Fruit fly (Drosophila melanogaster) whole organism, embryonic: ENCODE measurements around the gene fru.

ENCODE experiments used
- ATbp ChIP-seq: fragments of 200-800 bp; sonication (Bioruptor generic); optimal IDR thresholded peaks from 2 replicates; lab custom pipeline; 2017; ENCODE audit warnings: missing biosample characterization, mild to moderate bottlenecking, missing genetic modification characterization, missing genetic modification reagents
- Adf1 ChIP-seq: fragments of 200-800 bp; sonication (Bioruptor generic); IDR thresholded peaks from 2 replicates; pipeline ENCODE4 v1.3.6; 2022; ENCODE audit warnings: missing biosample characterization, missing genetic modification characterization
- Asciz ChIP-seq: fragments of 200-800 bp; sonication (Bioruptor generic); optimal IDR thresholded peaks from 2 replicates; lab custom pipeline; 2017; ENCODE audit warnings: missing biosample characterization, mild to moderate bottlenecking, missing genetic modification characterization, missing genetic modification reagents
- CG10959 ChIP-seq: fragments of 200-800 bp; sonication (Bioruptor generic); IDR thresholded peaks from 2 replicates; pipeline ENCODE4 v1.3.6; 2022; ENCODE audit warnings: missing biosample characterization, missing genetic modification characterization
- CG11247 ChIP-seq: fragments of 200-800 bp; sonication (Bioruptor generic); IDR thresholded peaks from 2 replicates; pipeline ENCODE4 v1.3.6; 2022; ENCODE audit warnings: missing biosample characterization, missing genetic modification characterization
- CG11456 ChIP-seq: fragments of 200-800 bp; sonication (Bioruptor generic); IDR thresholded peaks from 3 replicates; pipeline ENCODE4 v1.3.6; 2022; ENCODE audit warnings: missing biosample characterization, missing genetic modification characterization
- CG11560 ChIP-seq: fragments of 200-800 bp; sonication (Bioruptor generic); IDR thresholded peaks from 3 replicates; pipeline ENCODE4 v1.3.6; 2022; ENCODE audit warnings: missing biosample characterization, missing genetic modification characterization
- CG12942 ChIP-seq: fragments of 200-800 bp; sonication (Bioruptor generic); optimal IDR thresholded peaks from 3 replicates; lab custom pipeline; 2016; ENCODE audit warnings: missing biosample characterization, missing genetic modification characterization
- CG13624 ChIP-seq: fragments of 200-800 bp; sonication (Bioruptor generic); optimal IDR thresholded peaks from 2 replicates; lab custom pipeline; 2016; ENCODE audit warnings: missing biosample characterization, missing genetic modification characterization
- CG13775 ChIP-seq: fragments of 200-800 bp; sonication (Bioruptor generic); optimal IDR thresholded peaks from 3 replicates; lab custom pipeline; 2017; ENCODE audit warnings: missing biosample characterization, mild to moderate bottlenecking, missing genetic modification characterization
- CG14667 ChIP-seq: fragments of 200-800 bp; sonication (Bioruptor generic); IDR thresholded peaks from 2 replicates; pipeline ENCODE4 v1.3.6; 2022; ENCODE audit warnings: missing biosample characterization, missing genetic modification characterization
- CG16779 ChIP-seq: fragments of 200-800 bp; sonication (Bioruptor generic); IDR thresholded peaks from 2 replicates; pipeline ENCODE4 v1.3.6; 2022; ENCODE audit warnings: missing biosample characterization, missing genetic modification characterization
- CG17612 ChIP-seq: fragments of 200-800 bp; sonication (Bioruptor generic); IDR thresholded peaks from 2 replicates; pipeline ENCODE4 v1.3.6; 2022; ENCODE audit warnings: missing biosample characterization, missing genetic modification characterization
- CG17802 ChIP-seq: fragments of 200-800 bp; sonication (Bioruptor generic); optimal IDR thresholded peaks from 2 replicates; lab custom pipeline; 2018; ENCODE audit warnings: missing biosample characterization, mild to moderate bottlenecking, missing genetic modification characterization, moderate library complexity
- CG18262 ChIP-seq: fragments of 200-800 bp; optimal IDR thresholded peaks from 3 replicates; lab custom pipeline; 2019; ENCODE audit warnings: missing biosample characterization, mild to moderate bottlenecking, missing genetic modification characterization, moderate library complexity
- CG2875 ChIP-seq: fragments of 200-800 bp; sonication (Bioruptor generic); optimal IDR thresholded peaks from 2 replicates; lab custom pipeline; 2017; ENCODE audit warnings: missing biosample characterization, mild to moderate bottlenecking, missing genetic modification characterization, missing genetic modification reagents
- CG3163 ChIP-seq: fragments of 200-800 bp; sonication (Bioruptor generic); optimal IDR thresholded peaks from 3 replicates; lab custom pipeline; 2016; ENCODE audit warnings: missing biosample characterization, missing genetic modification characterization
- CG4730 ChIP-seq: fragments of 200-800 bp; sonication (Bioruptor generic); IDR thresholded peaks from 2 replicates; pipeline ENCODE4 v1.3.6; 2022; ENCODE audit warnings: missing biosample characterization, missing genetic modification characterization
- CG5180 ChIP-seq: fragments of 200-800 bp; sonication (Bioruptor generic); optimal IDR thresholded peaks from 3 replicates; lab custom pipeline; 2017; ENCODE audit warnings: missing biosample characterization, missing genetic modification characterization, mild to moderate bottlenecking, moderate library complexity, missing genetic modification reagents
- CG6791 ChIP-seq: fragments of 200-800 bp; sonication (Bioruptor generic); IDR thresholded peaks from 3 replicates; pipeline ENCODE4 v1.3.6; 2022; ENCODE audit warnings: missing biosample characterization, missing genetic modification characterization; ENCODE audit not compliant: partially characterized antibody
- CG6854 ChIP-seq: fragments of 200-800 bp; sonication (Bioruptor generic); optimal IDR thresholded peaks from 3 replicates; lab custom pipeline; 2017; ENCODE audit warnings: missing biosample characterization, mild to moderate bottlenecking, missing genetic modification characterization
- CG7839 ChIP-seq: fragments of 200-800 bp; sonication (Bioruptor generic); optimal IDR thresholded peaks from 3 replicates; lab custom pipeline; 2018; ENCODE audit warnings: missing biosample characterization, mild to moderate bottlenecking, missing genetic modification characterization, moderate library complexity
- Deaf1 ChIP-seq: fragments of 200-800 bp; optimal IDR thresholded peaks from 3 replicates; lab custom pipeline; 2019; ENCODE audit warnings: missing biosample characterization, mild to moderate bottlenecking, missing genetic modification characterization, moderate library complexity
- Dref ChIP-seq: fragments of 200-800 bp; sonication (Bioruptor generic); IDR thresholded peaks from 2 replicates; pipeline ENCODE4 v1.3.6; 2022; ENCODE audit warnings: missing biosample characterization, missing genetic modification characterization
- Ets65A ChIP-seq: fragments of 200-800 bp; sonication (Bioruptor generic); peaks from one replicate; lab custom pipeline; 2016; ENCODE audit warnings: missing biosample characterization, missing genetic modification characterization
- Hr39 ChIP-seq: fragments of >200 bp; optimal IDR thresholded peaks from 2 replicates; lab custom pipeline; 2017
- Lpt ChIP-seq: fragments of >200 bp; optimal IDR thresholded peaks from 2 replicates; lab custom pipeline; 2018; ENCODE audit warnings: missing biosample characterization, missing genetic modification characterization
- Mrtf ChIP-seq: fragments of 200-800 bp; sonication (Bioruptor generic); IDR thresholded peaks from 3 replicates; pipeline ENCODE4 v1.3.6; 2022; ENCODE audit warnings: missing biosample characterization, missing genetic modification characterization
- Nf-YB ChIP-seq: fragments of 200-800 bp; sonication (Bioruptor generic); optimal IDR thresholded peaks from 3 replicates; lab custom pipeline; 2019; ENCODE audit warnings: missing biosample characterization, mild to moderate bottlenecking, missing genetic modification characterization, moderate library complexity
- Nf-YC ChIP-seq: fragments of 200-800 bp; optimal IDR thresholded peaks from 3 replicates; lab custom pipeline; 2019; ENCODE audit warnings: missing biosample characterization, mild to moderate bottlenecking, missing genetic modification characterization, moderate library complexity
- Sox102F ChIP-seq: fragments of 200-800 bp; sonication (Bioruptor generic); optimal IDR thresholded peaks from 2 replicates; lab custom pipeline; 2018; ENCODE audit warnings: missing biosample characterization, mild to moderate bottlenecking, missing genetic modification characterization, moderate library complexity
- ase ChIP-seq: fragments of 200-800 bp; sonication (Bioruptor generic); IDR thresholded peaks from 3 replicates; pipeline ENCODE4 v1.3.6; 2022; ENCODE audit warnings: missing biosample characterization, missing genetic modification characterization
- bab2 ChIP-seq: fragments of 200-800 bp; sonication (Bioruptor generic); optimal IDR thresholded peaks from 2 replicates; lab custom pipeline; 2016; ENCODE audit warnings: missing biosample characterization, missing genetic modification characterization
- corto ChIP-seq: fragments of 200-800 bp; sonication (Bioruptor generic); optimal IDR thresholded peaks from 2 replicates; lab custom pipeline; 2016; ENCODE audit warnings: missing biosample characterization, mild to moderate bottlenecking, missing genetic modification characterization, moderate library complexity
- ems ChIP-seq: fragments of 200-800 bp; sonication (Bioruptor generic); optimal IDR thresholded peaks from 3 replicates; lab custom pipeline; 2016; ENCODE audit warnings: missing biosample characterization, missing genetic modification characterization
- eve ChIP-seq, 2 experiments: fragments of >200 bp; optimal IDR thresholded peaks; 2 replicates each; lab custom pipeline; 2017; ENCODE audit warnings: missing biosample characterization in 2 of 2, missing genetic modification characterization in 2 of 2
- gro ChIP-seq: fragments of 200-800 bp; sonication (Bioruptor generic); optimal IDR thresholded peaks from 2 replicates; lab custom pipeline; 2016; ENCODE audit warnings: missing biosample characterization, missing genetic modification characterization
- hkb ChIP-seq, 2 experiments: fragments of 200-800 bp in 1 of 2; fragments of >200 bp in 1 of 2; sonication (Bioruptor generic) in 1 of 2; IDR thresholded peaks in 1 of 2; optimal IDR thresholded peaks in 1 of 2; 2 replicates each; pipeline versions ENCODE4 v1.3.6 to Lab custom; 2017 to 2022; ENCODE audit warnings: missing biosample characterization in 1 of 2, missing genetic modification characterization in 1 of 2
- mam ChIP-seq: fragments of 200-800 bp; sonication (Bioruptor generic); optimal IDR thresholded peaks from 3 replicates; lab custom pipeline; 2016; ENCODE audit warnings: missing biosample characterization, missing genetic modification characterization
- peb ChIP-seq: fragments of 200-800 bp; sonication (Bioruptor generic); IDR thresholded peaks from 2 replicates; pipeline ENCODE4 v1.3.6; 2022; ENCODE audit warnings: missing biosample characterization, missing genetic modification characterization
- row ChIP-seq: fragments of 200-800 bp; sonication (Bioruptor generic); IDR thresholded peaks from 3 replicates; pipeline ENCODE4 v1.3.6; 2022; ENCODE audit warnings: missing biosample characterization, missing genetic modification characterization
- sisA ChIP-seq: fragments of 200-800 bp; sonication (Bioruptor generic); IDR thresholded peaks from 2 replicates; pipeline ENCODE4 v1.3.6; 2022; ENCODE audit warnings: missing biosample characterization, missing genetic modification characterization
- tap ChIP-seq: fragments of 200-800 bp; optimal IDR thresholded peaks from 3 replicates; lab custom pipeline; 2019; ENCODE audit warnings: missing biosample characterization, mild to moderate bottlenecking, missing genetic modification characterization, moderate library complexity
- vfl ChIP-seq: fragments of 200-800 bp; sonication (Bioruptor generic); optimal IDR thresholded peaks from 2 replicates; lab custom pipeline; 2016; ENCODE audit warnings: missing biosample characterization, missing genetic modification characterization
- vvl ChIP-seq: fragments of 200-800 bp; sonication (Bioruptor generic); IDR thresholded peaks from 2 replicates; pipeline ENCODE4 v1.3.6; 2022; ENCODE audit warnings: missing biosample characterization, missing genetic modification characterization
- zen ChIP-seq: fragments of 200-800 bp; sonication (Bioruptor generic); optimal IDR thresholded peaks from 3 replicates; lab custom pipeline; 2018; ENCODE audit warnings: missing biosample characterization, mild to moderate bottlenecking, missing genetic modification characterization, moderate library complexity
- zf30C ChIP-seq: fragments of 200-800 bp; sonication (Bioruptor generic); optimal IDR thresholded peaks from 3 replicates; lab custom pipeline; 2018; ENCODE audit warnings: missing biosample characterization, mild to moderate bottlenecking, missing genetic modification characterization

Gene fru

dm6 chr3R:18548787-18549186 lies 3.4 kb upstream of the fru start:
- TF ChIP-seq Adf1 (GFP tag; lab: Robert Waterston, UW), result no peak
- TF ChIP-seq Nf-YC (tag; lab: Kevin White, UChicago), result peak; percentile 83
- TF ChIP-seq Nf-YB (GFP tag; lab: Kevin White, UChicago), result peak; percentile 74
- peak; percentile 69 for TF ChIP-seq CG5180
- TF ChIP-seq, all 482 proteins: peak for 3

dm6 chr3R:18546972-18547371 lies 1.6 kb upstream of the fru start:
- TF ChIP-seq CG5180, result peak; percentile 95
- peak; percentile 12 for TF ChIP-seq zf30C (GFP tag; lab: Kevin White, UChicago)
- TF ChIP-seq vvl (GFP tag; lab: Robert Waterston, UW), result no peak
- TF ChIP-seq Asciz (GFP tag; lab: Kevin White, UChicago), result no peak
- TF ChIP-seq CG4730 (GFP tag; lab: Robert Waterston, UW), result no peak
- TF ChIP-seq Ets65A (GFP tag; lab: Kevin White, UChicago), result peak; percentile 13
- TF ChIP-seq CG11247, result no peak
- 0 out of 3 replicates have a peak, but pooled peaks have one; percentile 10 for TF ChIP-seq Mrtf
- TF ChIP-seq gro, result no peak
- TF ChIP-seq vfl, result no peak
- no peak for TF ChIP-seq CG7839

- TF ChIP-seq peb (GFP tag; lab: Robert Waterston, UW) (no peak), zen (no peak), CG6791 (GFP tag; lab: Robert Waterston, UW) (no peak)
- TF ChIP-seq, all 482 proteins: peak for 0
Measured at dm6 chr3R:18546159-18546558, 773 bp upstream of the fru start.

dm6 chr3R:18515010-18515409 lies 30.4 kb downstream of the fru start:
- peak; percentile 82 for TF ChIP-seq Ets65A (GFP tag; lab: Kevin White, UChicago)
- no peak for TF ChIP-seq CG18262
- TF ChIP-seq ems (GFP tag; lab: Kevin White, UChicago), result no peak
- no peak for TF ChIP-seq corto (GFP tag; lab: Kevin White, UChicago)
- no peak for TF ChIP-seq Sox102F
- TF ChIP-seq CG17802 (tag; lab: Kevin White, UChicago), result no peak
- no peak for TF ChIP-seq eve (GFP tag; optimal IDR thresholded peaks at IDR 0.05; lab: Kevin White, UChicago)
- no peak for TF ChIP-seq CG12942 (GFP tag; lab: Kevin White, UChicago)
- TF ChIP-seq CG2875 (GFP tag; lab: Kevin White, UChicago), result no peak
- TF ChIP-seq bab2 (GFP tag; lab: Kevin White, UChicago), result no peak
- no peak for TF ChIP-seq CG6854 (GFP tag; lab: Kevin White, UChicago)
- no peak for TF ChIP-seq tap
- 0 out of 2 replicates have a peak, but pooled peaks have one; percentile 9 for TF ChIP-seq CG10959 (GFP tag; lab: Robert Waterston, UW)
- TF ChIP-seq Lpt, result no peak
- no peak for TF ChIP-seq ATbp
- peak; percentile 97 for TF ChIP-seq Hr39 (lab: Kevin White, UChicago)
- TF ChIP-seq CG17612, result no peak
- TF ChIP-seq CG13775 (GFP tag; lab: Kevin White, UChicago), result no peak
- no peak for TF ChIP-seq row
- no peak for TF ChIP-seq CG16779 (GFP tag; lab: Robert Waterston, UW)
- 0 out of 3 replicates have a peak, but pooled peaks have one; percentile 13 for TF ChIP-seq ase (GFP tag; lab: Robert Waterston, UW)
- TF ChIP-seq hkb (optimal IDR thresholded peaks at IDR 0.05; lab: Kevin White, UChicago), result no peak
- TF ChIP-seq hkb (GFP tag; IDR thresholded peaks at IDR 0.05; lab: Robert Waterston, UW), result no peak
- 0 out of 2 replicates have a peak, but pooled peaks have one; percentile 1 for TF ChIP-seq Dref
- peak; percentile 60; the same call in 1 of the 3 replicates for TF ChIP-seq CG11456
- 0 out of 2 replicates have a peak, but pooled peaks have one; percentile 33 for TF ChIP-seq CG14667 (GFP tag; lab: Robert Waterston, UW)
- no peak for TF ChIP-seq CG5180
- TF ChIP-seq sisA (GFP tag; lab: Robert Waterston, UW), result no peak
- TF ChIP-seq CG3163 (GFP tag; lab: Kevin White, UChicago), result no peak
- TF ChIP-seq CG13624 (GFP tag; lab: Kevin White, UChicago), result no peak
- no peak for TF ChIP-seq mam (GFP tag; lab: Kevin White, UChicago)
- no peak for TF ChIP-seq Deaf1
- 0 out of 3 replicates have a peak, but pooled peaks have one; percentile 46 for TF ChIP-seq CG11560 (tag; lab: Robert Waterston, UW)
